Fruit fly (Drosophila melanogaster) whole organism, pupa: ENCODE data around the gene mey.

Experiments
- CG13204 ChIP-seq: fragments of 200-800 bp; sonication (Bioruptor generic); optimal IDR thresholded peaks from 2 replicates; lab custom pipeline; 2018; ENCODE audit warnings: missing biosample characterization, mild to moderate bottlenecking, missing genetic modification characterization, moderate library complexity
- CG15710 ChIP-seq: fragments of 200-800 bp; sonication (Bioruptor generic); optimal IDR thresholded peaks from 2 replicates; lab custom pipeline; 2018; ENCODE audit warnings: missing biosample characterization, mild to moderate bottlenecking, missing genetic modification characterization, moderate library complexity
- CG4496 ChIP-seq: fragments of 200-800 bp; sonication (Bioruptor generic); IDR thresholded peaks from 3 replicates; pipeline ENCODE4 v1.3.6; 2022; ENCODE audit warnings: missing biosample characterization, missing genetic modification characterization
- CG8159 ChIP-seq: fragments of 200-800 bp; sonication (Bioruptor generic); optimal IDR thresholded peaks from 3 replicates; lab custom pipeline; 2018; ENCODE audit warnings: missing biosample characterization, mild to moderate bottlenecking, missing genetic modification characterization, moderate library complexity
- Pif1A ChIP-seq: fragments of 200-800 bp; sonication (Bioruptor generic); optimal IDR thresholded peaks from 3 replicates; lab custom pipeline; 2016; ENCODE audit warnings: missing biosample characterization, missing genetic modification characterization
- Snoo ChIP-seq: fragments of 200-800 bp; sonication (Bioruptor generic); optimal IDR thresholded peaks from 3 replicates; lab custom pipeline; 2017; ENCODE audit warnings: missing biosample characterization, mild to moderate bottlenecking, missing genetic modification characterization, inconsistent platforms
- gl ChIP-seq: fragments of 200-800 bp; sonication (Bioruptor generic); optimal IDR thresholded peaks from 2 replicates; lab custom pipeline; 2018; ENCODE audit warnings: missing biosample characterization, mild to moderate bottlenecking, missing genetic modification characterization

Gene mey

dm6 chr3R:31550910-31551309, 51.9 kb downstream of the mey start:
- TF ChIP-seq Snoo (tag; lab: Kevin White, UChicago) (no peak), Pif1A (GFP tag; lab: Kevin White, UChicago) (no peak), CG13204 (GFP tag; lab: Kevin White, UChicago) (no peak), CG15710 (no peak), CG8159 (tag; lab: Kevin White, UChicago) (no peak), CG4496 (no peak), gl (no peak)
